Fruit fly (Drosophila melanogaster): ENCODE measurements around the gene eIF4E1.

eIF4E1 gene

dm6 chr3L:9397156-9397555 lies 5.1 kb downstream of the eIF4E1 start (continued):
- TF ChIP-seq CG34224 (GFP tag; IDR thresholded peaks at IDR 0.05; ENCODE audit: partially characterized antibody) (no peak), CG10274 (GFP tag; optimal IDR thresholded peaks at IDR 0.05) (peak; percentile 68), yki (optimal IDR thresholded peaks at IDR 0.05) (no peak), Dip3 (GFP tag; optimal IDR thresholded peaks at IDR 0.05) (no peak), CG4707 (GFP tag; optimal IDR thresholded peaks at IDR 0.05) (peak; percentile 34), MTF-1 (GFP tag; optimal IDR thresholded peaks at IDR 0.05; ENCODE audit: borderline replicate concordance) (peak; percentile 87), CG3407 (GFP tag; optimal IDR thresholded peaks at IDR 0.05) (peak; percentile 44), Stat92E (GFP tag; optimal IDR thresholded peaks at IDR 0.05) (no peak), h (optimal IDR thresholded peaks at IDR 0.05) (no peak), tx (GFP tag; optimal IDR thresholded peaks at IDR 0.05) (no peak), CG11247 (GFP tag; IDR thresholded peaks at IDR 0.05) (no peak), aop (GFP tag; IDR thresholded peaks at IDR 0.05) (no peak), CG5245 (GFP tag; optimal IDR thresholded peaks at IDR 0.05) (no peak), luna (GFP tag; optimal IDR thresholded peaks at IDR 0.05) (peak; percentile 82), Hr3 (GFP tag; optimal IDR thresholded peaks at IDR 0.05) (no peak), CG10959 (GFP tag; IDR thresholded peaks at IDR 0.05) (peak; percentile 32; the same call in 1 of the 2 replicates), CG11398 (GFP tag; optimal IDR thresholded peaks at IDR 0.05) (peak; percentile 41), kay (GFP tag; optimal IDR thresholded peaks at IDR 0.05) (peak; percentile 12), fru (optimal IDR thresholded peaks at IDR 0.05) (no peak), CG17328 (GFP tag; IDR thresholded peaks at IDR 0.05) (peak; percentile 16; the same call in 1 of the 2 replicates), Adf1 (GFP tag; IDR thresholded peaks at IDR 0.05) (no peak; the same call in 1 of the 2 replicates), CG3995 (GFP tag; optimal IDR thresholded peaks at IDR 0.05) (peak; percentile 47), Doc2 (GFP tag; IDR thresholded peaks at IDR 0.05) (no peak), sens-2 (GFP tag; IDR thresholded peaks at IDR 0.05) (no peak), CG14667 (GFP tag; IDR thresholded peaks at IDR 0.05) (no peak), repo (GFP tag; optimal IDR thresholded peaks at IDR 0.05) (peak; percentile 41), CG13624 (GFP tag; optimal IDR thresholded peaks at IDR 0.05) (peak; percentile 45), CG30020 (tag; optimal IDR thresholded peaks at IDR 0.05) (no peak), Scr (GFP tag; IDR thresholded peaks at IDR 0.05; ENCODE audit: partially characterized antibody) (no peak), CkIIα-i1 (GFP tag; IDR thresholded peaks at IDR 0.05) (no peak), rib (GFP tag; IDR thresholded peaks at IDR 0.05) (peak; percentile 33; the same call in 1 of the 2 replicates), Pdp1 (GFP tag; optimal IDR thresholded peaks at IDR 0.05) (peak; percentile 17 to 24), HLHmδ (GFP tag; optimal IDR thresholded peaks at IDR 0.05) (peak; percentile 71), D (optimal IDR thresholded peaks at IDR 0.05) (no peak), D (GFP tag; optimal IDR thresholded peaks at IDR 0.05) (peak; percentile 48), nmo (GFP tag; optimal IDR thresholded peaks at IDR 0.05) (no peak), CG8765 (GFP tag; IDR thresholded peaks at IDR 0.05) (no peak), B-H2 (GFP tag; optimal IDR thresholded peaks at IDR 0.05) (peak; percentile 65), pho (GFP tag; optimal IDR thresholded peaks at IDR 0.05) (peak; percentile 43), NFAT (GFP tag; IDR thresholded peaks at IDR 0.05) (no peak), Rfx (GFP tag; IDR thresholded peaks at IDR 0.05) (peak; percentile 69), odd (GFP tag; optimal IDR thresholded peaks at IDR 0.05) (peak; percentile 47), tll (GFP tag; optimal IDR thresholded peaks at IDR 0.05) (no peak), Ssrp (tag; optimal IDR thresholded peaks at IDR 0.05) (no peak), dimm (GFP tag; IDR thresholded peaks at IDR 0.05) (no peak), ro (GFP tag; IDR thresholded peaks at IDR 0.05) (no peak), CG14441 (GFP tag; IDR thresholded peaks at IDR 0.05) (peak; percentile 33; the same call in 1 of the 2 replicates), CG8478 (optimal IDR thresholded peaks at IDR 0.05) (no peak), pan (optimal IDR thresholded peaks at IDR 0.05) (no peak), pan (GFP tag; optimal IDR thresholded peaks at IDR 0.05 in 1 of 2, IDR thresholded peaks at IDR 0.05 in 1 of 2) (peak in 1 of 2 experiments; percentile 36), Deaf1 (tag; optimal IDR thresholded peaks at IDR 0.05) (peak; percentile 2), sim (GFP tag; IDR thresholded peaks at IDR 0.05) (no peak), CG10654 (GFP tag; optimal IDR thresholded peaks at IDR 0.05) (peak; percentile 71), Atf-2 (GFP tag; optimal IDR thresholded peaks at IDR 0.05) (no peak)
